Fruit fly (Drosophila melanogaster) whole organism, embryonic: ENCODE results near the gene ZnT86D.

ENCODE experiments used
- ATbp ChIP-seq: fragments of 200-800 bp; sonication (Bioruptor generic); optimal IDR thresholded peaks from 2 replicates; lab custom pipeline; 2017; ENCODE audit warnings: missing biosample characterization, mild to moderate bottlenecking, missing genetic modification characterization, missing genetic modification reagents
- Atf3 ChIP-seq: fragments of 200-800 bp; sonication (Bioruptor generic); optimal IDR thresholded peaks from 3 replicates; lab custom pipeline; 2016; ENCODE audit warnings: missing biosample characterization, missing genetic modification characterization
- Atf6 ChIP-seq: fragments of 200-800 bp; sonication (Bioruptor generic); IDR thresholded peaks from 2 replicates; pipeline ENCODE4 v1.3.6; 2022; ENCODE audit warnings: missing biosample characterization, missing genetic modification characterization
- CG13296 ChIP-seq: fragments of 200-800 bp; sonication (Bioruptor generic); optimal IDR thresholded peaks from 3 replicates; lab custom pipeline; 2018; ENCODE audit warnings: missing biosample characterization, mild to moderate bottlenecking, missing genetic modification characterization
- CG15269 ChIP-seq: fragments of 200-800 bp; sonication (Bioruptor generic); optimal IDR thresholded peaks from 2 replicates; lab custom pipeline; 2018; ENCODE audit warnings: missing biosample characterization, mild to moderate bottlenecking, missing genetic modification characterization, moderate library complexity
- CG17568 ChIP-seq: fragments of 200-800 bp; sonication (Bioruptor generic); optimal IDR thresholded peaks from 2 replicates; lab custom pipeline; 2018; ENCODE audit warnings: missing biosample characterization, mild to moderate bottlenecking, missing genetic modification characterization, moderate library complexity
- CG17829 ChIP-seq: fragments of 200-800 bp; optimal IDR thresholded peaks from 2 replicates; lab custom pipeline; 2019; ENCODE audit warnings: missing biosample characterization, mild to moderate bottlenecking, missing genetic modification characterization, moderate library complexity
- CG18599 ChIP-seq: fragments of 200-800 bp; sonication (Bioruptor generic); optimal IDR thresholded peaks from 3 replicates; lab custom pipeline; 2017; ENCODE audit warnings: missing biosample characterization, missing genetic modification characterization, mild to moderate bottlenecking, moderate library complexity, missing genetic modification reagents
- CG2678 ChIP-seq: fragments of 200-800 bp; sonication (Bioruptor generic); optimal IDR thresholded peaks from 3 replicates; lab custom pipeline; 2019; ENCODE audit warnings: missing biosample characterization, mild to moderate bottlenecking, missing genetic modification characterization, moderate library complexity
- CG3163 ChIP-seq: fragments of 200-800 bp; sonication (Bioruptor generic); optimal IDR thresholded peaks from 3 replicates; lab custom pipeline; 2016; ENCODE audit warnings: missing biosample characterization, missing genetic modification characterization
- CG32532 ChIP-seq: fragments of 200-800 bp; sonication (Bioruptor generic); IDR thresholded peaks from 2 replicates; pipeline ENCODE4 v1.3.6; 2022; ENCODE audit warnings: missing biosample characterization, missing genetic modification characterization
- CG34376 ChIP-seq: fragments of 200-800 bp; sonication (Bioruptor generic); optimal IDR thresholded peaks from 2 replicates; lab custom pipeline; 2018; ENCODE audit warnings: missing biosample characterization, mild to moderate bottlenecking, missing genetic modification characterization
- CG4282 ChIP-seq: fragments of 200-800 bp; sonication (Bioruptor generic); optimal IDR thresholded peaks from 2 replicates; lab custom pipeline; 2016; ENCODE audit warnings: missing biosample characterization, missing genetic modification characterization
- CG7963 ChIP-seq: fragments of 200-800 bp; sonication (Bioruptor generic); IDR thresholded peaks from 3 replicates; pipeline ENCODE4 v1.3.6; 2022; ENCODE audit warnings: missing biosample characterization, missing genetic modification characterization; ENCODE audit not compliant: partially characterized antibody
- CG9817 ChIP-seq: fragments of 200-800 bp; sonication (Bioruptor generic); optimal IDR thresholded peaks from 2 replicates; lab custom pipeline; 2018; ENCODE audit warnings: missing biosample characterization, mild to moderate bottlenecking, missing genetic modification characterization, moderate library complexity
- CrebB ChIP-seq: fragments of 200-800 bp; sonication (Bioruptor generic); optimal IDR thresholded peaks from 3 replicates; lab custom pipeline; 2018; ENCODE audit warnings: missing biosample characterization, mild to moderate bottlenecking, missing genetic modification characterization
- D19B ChIP-seq: fragments of 200-800 bp; sonication (Bioruptor generic); optimal IDR thresholded peaks from 2 replicates; lab custom pipeline; 2017; ENCODE audit warnings: missing biosample characterization, mild to moderate bottlenecking, missing genetic modification characterization
- HHEX ChIP-seq: fragments of 200-800 bp; sonication (Bioruptor generic); optimal IDR thresholded peaks from 3 replicates; lab custom pipeline; 2017; ENCODE audit warnings: missing biosample characterization, mild to moderate bottlenecking, missing genetic modification characterization, missing genetic modification reagents
- Hr51 ChIP-seq, 2 experiments: fragments of 200-800 bp; sonication (Bioruptor generic); optimal IDR thresholded peaks; 2 replicates in 1 of 2; 3 replicates in 1 of 2; lab custom pipeline; 2016 to 2018; ENCODE audit warnings: missing biosample characterization in 2 of 2, missing genetic modification characterization in 2 of 2, mild to moderate bottlenecking in 1 of 2, moderate library complexity in 1 of 2
- Hr78 ChIP-seq, 2 experiments: fragments of 200-800 bp in 1 of 2; fragments of >200 bp in 1 of 2; sonication (Bioruptor generic) in 1 of 2; optimal IDR thresholded peaks; 2 replicates each; lab custom pipeline; 2017 to 2019; ENCODE audit warnings: missing biosample characterization in 2 of 2, missing genetic modification characterization in 2 of 2, mild to moderate bottlenecking in 1 of 2, moderate library complexity in 1 of 2
- Jarid2 ChIP-seq: fragments of 200-800 bp; sonication (Bioruptor generic); optimal IDR thresholded peaks from 3 replicates; lab custom pipeline; 2017; ENCODE audit warnings: mild to moderate bottlenecking, missing biosample characterization, missing genetic modification reagents, missing genetic modification characterization
- PHDP ChIP-seq: fragments of 200-800 bp; sonication (Bioruptor generic); optimal IDR thresholded peaks from 3 replicates; lab custom pipeline; 2018; ENCODE audit warnings: missing biosample characterization, mild to moderate bottlenecking, missing genetic modification characterization, moderate library complexity
- Pdp1 ChIP-seq, 2 experiments: fragments of 200-800 bp; sonication (Bioruptor generic); optimal IDR thresholded peaks; 3 replicates each; lab custom pipeline; 2016; ENCODE audit warnings: missing biosample characterization in 2 of 2, missing genetic modification characterization in 2 of 2, mild to moderate bottlenecking in 1 of 2, moderate library complexity in 1 of 2
- Rfx ChIP-seq: fragments of 200-800 bp; sonication (Bioruptor generic); IDR thresholded peaks from 2 replicates; pipeline ENCODE4 v1.3.6; 2022; ENCODE audit warnings: missing biosample characterization, missing genetic modification characterization
- Trl ChIP-seq, 3 experiments: fragments of >200 bp in 2 of 3; fragments of 200-800 bp in 1 of 3; sonication (Bioruptor generic) in 1 of 3; optimal IDR thresholded peaks; 2 replicates in 1 of 3; 3 replicates in 2 of 3; lab custom pipeline; 2016 to 2017; ENCODE audit warnings: missing biosample characterization in 1 of 3, missing genetic modification characterization in 1 of 3
- Vsx1 ChIP-seq: fragments of 200-800 bp; sonication (Bioruptor generic); optimal IDR thresholded peaks from 2 replicates; lab custom pipeline; 2017; ENCODE audit warnings: missing biosample characterization, mild to moderate bottlenecking, missing genetic modification characterization, missing genetic modification reagents
- Xrp1 ChIP-seq: fragments of 200-800 bp; sonication (Bioruptor generic); IDR thresholded peaks from 2 replicates; pipeline ENCODE4 v1.3.6; 2022; ENCODE audit warnings: missing biosample characterization, missing genetic modification characterization
- al ChIP-seq: fragments of 200-800 bp; sonication (Bioruptor generic); IDR thresholded peaks from 2 replicates; pipeline ENCODE4 v1.3.6; 2022; ENCODE audit warnings: missing biosample characterization, missing genetic modification characterization
- chinmo ChIP-seq: fragments of 200-800 bp; sonication (Bioruptor generic); IDR thresholded peaks from 4 replicates; pipeline ENCODE4 v1.3.6; 2022; ENCODE audit warnings: missing biosample characterization, missing genetic modification characterization; ENCODE audit not compliant: partially characterized antibody
- exex ChIP-seq: fragments of 200-800 bp; sonication (Bioruptor generic); optimal IDR thresholded peaks from 4 replicates; lab custom pipeline; 2018; ENCODE audit warnings: missing biosample characterization, mild to moderate bottlenecking, missing genetic modification characterization, moderate library complexity
- fd3F ChIP-seq: fragments of 200-800 bp; sonication (Bioruptor generic); optimal IDR thresholded peaks from 2 replicates; lab custom pipeline; 2018; ENCODE audit warnings: missing biosample characterization, mild to moderate bottlenecking, missing genetic modification characterization, moderate library complexity
- fd96Cb ChIP-seq: fragments of 200-800 bp; sonication (Bioruptor generic); optimal IDR thresholded peaks from 2 replicates; lab custom pipeline; 2018; ENCODE audit warnings: missing biosample characterization, mild to moderate bottlenecking, missing genetic modification characterization, moderate library complexity
- grn ChIP-seq: fragments of 200-800 bp; sonication (Bioruptor generic); optimal IDR thresholded peaks from 3 replicates; lab custom pipeline; 2017; ENCODE audit warnings: missing biosample characterization, missing genetic modification characterization
- gt ChIP-seq: fragments of 200-800 bp; sonication (Bioruptor generic); IDR thresholded peaks from 2 replicates; pipeline ENCODE4 v1.3.6; 2022; ENCODE audit warnings: missing biosample characterization, missing genetic modification characterization
- lab ChIP-seq: fragments of 200-800 bp; sonication (Bioruptor generic); optimal IDR thresholded peaks from 3 replicates; lab custom pipeline; 2017; ENCODE audit warnings: missing biosample characterization, missing genetic modification characterization, mild to moderate bottlenecking, moderate library complexity, missing genetic modification reagents
- mirr ChIP-seq: fragments of 200-800 bp; sonication (Bioruptor generic); optimal IDR thresholded peaks from 3 replicates; lab custom pipeline; 2018; ENCODE audit warnings: missing biosample characterization, mild to moderate bottlenecking, missing genetic modification characterization
- org-1 ChIP-seq: fragments of 200-800 bp; sonication (Bioruptor generic); optimal IDR thresholded peaks from 2 replicates; lab custom pipeline; 2017; ENCODE audit warnings: missing biosample characterization, missing genetic modification characterization
- otp ChIP-seq: fragments of 200-800 bp; sonication (Bioruptor generic); IDR thresholded peaks from 3 replicates; pipeline ENCODE4, ENCODE4 v1.3.6; 2022; ENCODE audit warnings: missing biosample characterization, missing genetic modification characterization
- ranshi ChIP-seq: fragments of 200-800 bp; sonication (Bioruptor generic); IDR thresholded peaks from 2 replicates; pipeline ENCODE4 v1.3.6; 2022; ENCODE audit warnings: missing biosample characterization, missing genetic modification characterization
- sd ChIP-seq: fragments of 200-800 bp; sonication (Bioruptor generic); optimal IDR thresholded peaks from 3 replicates; lab custom pipeline; 2018; ENCODE audit warnings: missing biosample characterization, mild to moderate bottlenecking, missing genetic modification characterization, moderate library complexity
- sens ChIP-seq: fragments of 200-800 bp; sonication (Bioruptor generic); peaks from one replicate; lab custom pipeline; 2016; ENCODE audit warnings: missing biosample characterization, missing genetic modification characterization
- sug ChIP-seq: fragments of 200-800 bp; optimal IDR thresholded peaks from 2 replicates; lab custom pipeline; 2019; ENCODE audit warnings: missing biosample characterization, mild to moderate bottlenecking, missing genetic modification characterization, moderate library complexity
- tap ChIP-seq: fragments of 200-800 bp; optimal IDR thresholded peaks from 3 replicates; lab custom pipeline; 2019; ENCODE audit warnings: missing biosample characterization, mild to moderate bottlenecking, missing genetic modification characterization, moderate library complexity
- yki ChIP-seq: fragments of >200 bp; optimal IDR thresholded peaks from 3 replicates; lab custom pipeline; 2018
- z ChIP-seq: fragments of 200-800 bp; sonication (Bioruptor generic); IDR thresholded peaks from 3 replicates; pipeline ENCODE4 v1.3.6; 2022; ENCODE audit warnings: missing biosample characterization, missing genetic modification characterization
- zf30C ChIP-seq: fragments of 200-800 bp; sonication (Bioruptor generic); optimal IDR thresholded peaks from 3 replicates; lab custom pipeline; 2018; ENCODE audit warnings: missing biosample characterization, mild to moderate bottlenecking, missing genetic modification characterization

ZnT86D gene

DNA sequence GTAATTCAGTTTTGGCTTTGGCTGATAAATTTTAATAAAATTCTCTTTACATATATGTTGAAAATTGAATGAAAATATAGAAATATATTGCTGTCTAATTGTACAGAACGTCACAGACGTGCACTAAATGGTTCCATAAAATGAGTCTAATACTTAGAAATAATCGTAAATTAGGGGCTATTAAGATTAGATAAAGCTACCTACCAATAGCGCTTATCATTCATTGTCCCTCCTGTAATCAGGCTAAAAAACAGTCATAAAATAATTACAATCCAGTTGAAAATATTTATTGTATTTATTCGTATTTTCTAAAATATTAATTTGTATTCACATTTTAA is 41.2 kb downstream of the ZnT86D start:
- TF ChIP-seq HHEX (GFP tag; lab: Kevin White, UChicago) (no peak), fd96Cb (no peak), CG7963 (GFP tag; lab: Robert Waterston, UW) (no peak), tap (tag; lab: Kevin White, UChicago) (peak; percentile 10), CG15269 (peak; percentile 22), sd (tag; lab: Kevin White, UChicago) (peak; percentile 48), org-1 (GFP tag; lab: Kevin White, UChicago) (no peak), Vsx1 (GFP tag; lab: Kevin White, UChicago) (peak; percentile 72), CG17568 (peak; percentile 29), CG34376 (GFP tag; lab: Kevin White, UChicago) (peak; percentile 67), sug (peak; percentile 44), ranshi (no peak), CG2678 (tag; lab: Kevin White, UChicago) (peak; percentile 46), CG17829 (tag; lab: Kevin White, UChicago) (no peak), yki (lab: Kevin White, UChicago) (no peak), Trl (optimal IDR thresholded peaks at IDR 0.05; lab: Kevin White, UChicago) (peak in 1 of 2 experiments; percentile 23), Trl (GFP tag; optimal IDR thresholded peaks at IDR 0.05; lab: Kevin White, UChicago) (no peak), grn (peak; percentile 29), gt (GFP tag; lab: Robert Waterston, UW) (no peak), CG9817 (tag; lab: Kevin White, UChicago) (no peak), Hr51 (GFP tag; optimal IDR thresholded peaks at IDR 0.05; lab: Kevin White, UChicago) (peak in 1 of 2 experiments; percentile 43), CG18599 (GFP tag; lab: Kevin White, UChicago) (peak; percentile 29), PHDP (peak; percentile 62), exex (peak; percentile 98), al (no peak), Xrp1 (GFP tag; lab: Robert Waterston, UW) (no peak), CrebB (tag; lab: Kevin White, UChicago) (peak; percentile 9), D19B (no peak), zf30C (GFP tag; lab: Kevin White, UChicago) (no peak)

DNA sequence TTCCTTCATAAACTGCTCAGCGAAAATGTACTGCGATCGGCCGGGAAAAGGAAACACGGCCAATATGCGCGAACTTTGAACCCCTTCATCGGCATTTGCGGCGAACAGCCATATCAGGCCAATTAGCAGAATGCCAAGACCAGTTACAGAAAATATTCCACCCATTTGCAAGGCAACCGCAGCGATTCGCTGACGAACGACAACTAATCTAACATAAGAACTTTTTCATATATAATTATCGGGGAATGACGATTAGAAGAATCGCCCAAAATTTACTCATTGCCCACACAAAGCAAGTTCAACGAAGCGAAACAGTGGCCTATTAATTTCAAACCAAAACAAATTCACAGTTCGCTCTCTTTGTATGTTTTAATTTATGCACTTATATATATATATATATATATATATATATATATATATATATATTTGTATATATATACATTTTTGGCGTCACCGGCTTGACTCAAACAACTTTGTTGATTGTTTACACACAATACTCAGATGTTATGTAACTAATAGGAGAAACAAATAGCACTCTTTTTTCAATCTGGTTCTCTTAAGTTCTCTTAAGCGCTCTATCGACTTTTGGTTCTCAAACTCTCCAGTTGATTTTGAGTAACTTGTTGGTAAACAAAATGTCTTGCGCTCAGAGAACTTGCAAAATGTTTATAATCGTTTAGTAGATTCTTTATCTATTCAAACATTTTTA is 41.7 kb downstream of the ZnT86D start, which contains the start of gene Ugt35A1:
Ugt35A1 (minus strand) TSS at position 205 of the 709 bp plus-strand sequence.
- peak; percentile 13 for TF ChIP-seq sens (GFP tag; lab: Kevin White, UChicago)
- peak; percentile 28 for TF ChIP-seq sug
- TF ChIP-seq chinmo (GFP tag; lab: Robert Waterston, UW) = 0 out of 4 replicates have a peak, but pooled peaks have one; percentile 76
- TF ChIP-seq Jarid2 (GFP tag; lab: Kevin White, UChicago) = peak; percentile 71
- no peak for TF ChIP-seq CG4282 (GFP tag; lab: Kevin White, UChicago)
- TF ChIP-seq CG15269 = no peak
- peak in 1 of 2 experiments; percentile 1 for TF ChIP-seq Hr78 (GFP tag; optimal IDR thresholded peaks at IDR 0.05; lab: Kevin White, UChicago)
- no peak for TF ChIP-seq ATbp (GFP tag; lab: Kevin White, UChicago)
- peak; percentile 77 for TF ChIP-seq CG3163 (GFP tag; lab: Kevin White, UChicago)
- TF ChIP-seq Atf3 = no peak
- peak; percentile 91 for TF ChIP-seq exex
- peak; percentile 10 for TF ChIP-seq CG13296
- peak; percentile 7; the same call in 1 of the 2 replicates for TF ChIP-seq CG32532 (GFP tag; lab: Robert Waterston, UW)
- 0 out of 3 replicates have a peak, but pooled peaks have one; percentile 12 for TF ChIP-seq otp (GFP tag; lab: Robert Waterston, UW)
- TF ChIP-seq sd (tag; lab: Kevin White, UChicago) = peak; percentile 66
- no peak for TF ChIP-seq Atf6 (GFP tag; lab: Robert Waterston, UW)
- TF ChIP-seq Rfx (GFP tag; lab: Robert Waterston, UW) = 0 out of 2 replicates have a peak, but pooled peaks have one; percentile 7
- peak; percentile 61; the same call in 2 of the 3 replicates for TF ChIP-seq z
- TF ChIP-seq al = 0 out of 2 replicates have a peak, but pooled peaks have one; percentile 15
- TF ChIP-seq Vsx1 (GFP tag; lab: Kevin White, UChicago) = peak; percentile 89
- peak in 1 of 2 experiments; percentile 92 for TF ChIP-seq Pdp1 (GFP tag; optimal IDR thresholded peaks at IDR 0.05; lab: Kevin White, UChicago)
- peak; percentile 1 for TF ChIP-seq CG18599 (GFP tag; lab: Kevin White, UChicago)
- peak; percentile 68 for TF ChIP-seq mirr (GFP tag; lab: Kevin White, UChicago)
- TF ChIP-seq fd3F (GFP tag; lab: Kevin White, UChicago) = no peak
- peak; percentile 51 for TF ChIP-seq lab
